Worm (Caenorhabditis elegans): ENCODE results near the gene F16F9.3.
A peak's percentile ranks its signal among the peaks of the same experiment; 100 is the strongest.

The F16F9.3 gene

ce11 chrX:8504207-8504606, 46.8 kb downstream of the F16F9.3 start:
- TF ChIP-seq ceh-82 (tag; optimal IDR thresholded peaks at IDR 0.05): no peak
- peak; percentile 89 for TF ChIP-seq blmp-1 (tag; optimal IDR thresholded peaks at IDR 0.05)

ce11 chrX:8507053-8507452, 49.6 kb downstream of the F16F9.3 start:
- TF ChIP-seq nhr-237 (tag; optimal IDR thresholded peaks at IDR 0.05) (no peak), blmp-1 (tag; optimal IDR thresholded peaks at IDR 0.05) (peak; percentile 74), fkh-8 (tag; optimal IDR thresholded peaks at IDR 0.05) (no peak), efl-3 (GFP tag; optimal IDR thresholded peaks at IDR 0.05) (no peak), nhr-76 (tag; optimal IDR thresholded peaks at IDR 0.05) (no peak), dsc-1 (tag; optimal IDR thresholded peaks at IDR 0.05) (no peak)

- TF ChIP-seq unc-130 (tag; optimal IDR thresholded peaks at IDR 0.05): no peak
- TF ChIP-seq efl-1 (optimal IDR thresholded peaks at IDR 0.05): no peak
- peak in 1 of 2 experiments; percentile 44 for TF ChIP-seq efl-1 (GFP tag; optimal IDR thresholded peaks at IDR 0.05 in 1 of 2)
Measured at ce11 chrX:8507576-8507975, 50.2 kb downstream of the F16F9.3 start, which contains the start of gene H03E18.1. Gene H03E18.1, plus strand, starts transcription at chrX:8507876.

- TF ChIP-seq grh-1 (GFP tag; IDR thresholded peaks at IDR 0.05) (no peak), nhr-85 (tag) (peak; percentile 52), mef-2 (tag; optimal IDR thresholded peaks at IDR 0.05) (no peak), blmp-1 (tag; optimal IDR thresholded peaks at IDR 0.05) (peak; percentile 31)
Measured at ce11 chrX:8509088-8509487, 51.7 kb downstream of the F16F9.3 start.

Data from whole organism, L1 larva.